Worm (Caenorhabditis elegans): ENCODE data around the gene pgp-1.

ce11 chrIV:12565933-12566540, 32.9 kb downstream of the pgp-1 start, which contains the start of gene eak-7:
- no peak for TF ChIP-seq ama-1 (optimal IDR thresholded peaks at IDR 0.05)
- TF ChIP-seq ama-1 (GFP tag; optimal IDR thresholded peaks at IDR 0.05) = no peak
- no peak for TF ChIP-seq him-1 (tag; optimal IDR thresholded peaks at IDR 0.05)
- TF ChIP-seq nhr-27 (tag; optimal IDR thresholded peaks at IDR 0.05) = no peak
- no peak for TF ChIP-seq attf-6 (GFP tag; IDR thresholded peaks at IDR 0.05)
